Worm (Caenorhabditis elegans): ENCODE measurements around the gene R04B5.7.

R04B5.7 gene

ce11 chrV:10039837-10040236 is 50.5 kb downstream of the R04B5.7 start (continued):
- no peak for TF ChIP-seq Y5F2A.4 (GFP tag; optimal IDR thresholded peaks at IDR 0.05)
- no peak for TF ChIP-seq unc-39 (tag; optimal IDR thresholded peaks at IDR 0.05)
- TF ChIP-seq lin-15B (tag; optimal IDR thresholded peaks at IDR 0.05): no peak
- TF ChIP-seq mxl-2 (GFP tag; conservative IDR thresholded peaks at IDR 0.05): no peak
- no peak for TF ChIP-seq ama-1 (optimal IDR thresholded peaks at IDR 0.05)
- TF ChIP-seq T26A8.4 (GFP tag; IDR thresholded peaks at IDR 0.05): peak; percentile 45; the same call in 1 of the 2 replicates
- TF ChIP-seq tra-1 (GFP tag; IDR thresholded peaks at IDR 0.05): no peak
- TF ChIP-seq zfp-2 (tag; optimal IDR thresholded peaks at IDR 0.05): no peak
- TF ChIP-seq madf-9 (GFP tag; conservative IDR thresholded peaks at IDR 0.05): no peak; the same call in 1 of the 2 replicates
- peak; percentile 70 for TF ChIP-seq lin-13 (GFP tag; optimal IDR thresholded peaks at IDR 0.05)
- no peak for TF ChIP-seq egl-43 (GFP tag; IDR thresholded peaks at IDR 0.05)
- TF ChIP-seq spr-3 (GFP tag; optimal IDR thresholded peaks at IDR 0.05): peak; percentile 39
- TF ChIP-seq dmd-6 (GFP tag; IDR thresholded peaks at IDR 0.05): peak; percentile 88
- TF ChIP-seq nhr-77 (tag; optimal IDR thresholded peaks at IDR 0.05): peak; percentile 65
- no peak for TF ChIP-seq T20F7.1 (GFP tag; optimal IDR thresholded peaks at IDR 0.05)
- TF ChIP-seq ces-1 (GFP tag; optimal IDR thresholded peaks at IDR 0.05): no peak
- peak; percentile 82 for TF ChIP-seq mes-2 (tag; optimal IDR thresholded peaks at IDR 0.05; ENCODE audit: poor library complexity, severe bottlenecking)
- no peak for TF ChIP-seq saeg-2 (GFP tag; IDR thresholded peaks at IDR 0.05)
- TF ChIP-seq tag-97 (GFP tag; IDR thresholded peaks at IDR 0.05): no peak
- TF ChIP-seq duxl-1 (tag; optimal IDR thresholded peaks at IDR 0.05; ENCODE audit: poor library complexity): no peak
- peak; percentile 47 for TF ChIP-seq spr-1 (tag; optimal IDR thresholded peaks at IDR 0.05)
- no peak for TF ChIP-seq daf-8 (GFP tag; IDR thresholded peaks at IDR 0.05)
- TF ChIP-seq ztf-7 (tag; optimal IDR thresholded peaks at IDR 0.05): peak; percentile 31
- no peak for TF ChIP-seq cey-2 (tag; optimal IDR thresholded peaks at IDR 0.05; ENCODE audit: borderline replicate concordance, insufficient read depth)
- TF ChIP-seq mxl-3 (GFP tag; optimal IDR thresholded peaks at IDR 0.05): peak; percentile 68
- TF ChIP-seq mep-1 (tag; optimal IDR thresholded peaks at IDR 0.05): peak; percentile 89
- TF ChIP-seq hlh-30 (tag; optimal IDR thresholded peaks at IDR 0.05; ENCODE audit: insufficient read depth): peak; percentile 80
- TF ChIP-seq nhr-6 (tag; optimal IDR thresholded peaks at IDR 0.05): peak; percentile 70
- TF ChIP-seq lin-38 (GFP tag; IDR thresholded peaks at IDR 0.05): no peak; the same call in 1 of the 2 replicates
- TF ChIP-seq mdl-1 (tag; optimal IDR thresholded peaks at IDR 0.05): peak; percentile 24 to 79
- no peak for TF ChIP-seq F37D6.2 (tag; optimal IDR thresholded peaks at IDR 0.05)
- peak; percentile 91 for TF ChIP-seq dve-1 (tag; optimal IDR thresholded peaks at IDR 0.05; ENCODE audit: insufficient read depth)
- no peak for TF ChIP-seq R02D3.7 (tag; optimal IDR thresholded peaks at IDR 0.05)
- no peak for TF ChIP-seq dmd-8 (GFP tag; IDR thresholded peaks at IDR 0.05)
- no peak for TF ChIP-seq lir-3 (tag; optimal IDR thresholded peaks at IDR 0.05)
- TF ChIP-seq nhr-41 (GFP tag; IDR thresholded peaks at IDR 0.05): no peak
- peak; percentile 77 for TF ChIP-seq rbr-2 (tag; optimal IDR thresholded peaks at IDR 0.05)
- no peak for TF ChIP-seq Y105C5A.15 (GFP tag; IDR thresholded peaks at IDR 0.05)
- TF ChIP-seq pqm-1 (tag; optimal IDR thresholded peaks at IDR 0.05): peak; percentile 58
- TF ChIP-seq lin-29 (GFP tag; IDR thresholded peaks at IDR 0.05): no peak
- peak; percentile 55 for TF ChIP-seq jun-1 (tag; optimal IDR thresholded peaks at IDR 0.05)
- peak; percentile 43; the same call in 1 of the 2 replicates for TF ChIP-seq arid-1 (GFP tag; conservative IDR thresholded peaks at IDR 0.05)
- TF ChIP-seq egl-27 (tag; optimal IDR thresholded peaks at IDR 0.05): no peak
- TF ChIP-seq zip-11 (GFP tag; IDR thresholded peaks at IDR 0.05): no peak
- peak; percentile 90 for TF ChIP-seq nhr-28 (tag; optimal IDR thresholded peaks at IDR 0.05)
- TF ChIP-seq set-16 (GFP tag; IDR thresholded peaks at IDR 0.05): peak; percentile 46
- no peak for TF ChIP-seq F10B5.3 (tag; optimal IDR thresholded peaks at IDR 0.05)
- TF ChIP-seq attf-4 (tag; optimal IDR thresholded peaks at IDR 0.05): no peak
- TF ChIP-seq F49E8.2 (tag; optimal IDR thresholded peaks at IDR 0.05; ENCODE audit: borderline replicate concordance): no peak
- peak in 1 of 2 experiments; percentile 6 for TF ChIP-seq daf-16 (GFP tag; optimal IDR thresholded peaks at IDR 0.05)
- TF ChIP-seq daf-16 (tag; optimal IDR thresholded peaks at IDR 0.05): peak; percentile 74
- TF ChIP-seq lsy-2 (tag; optimal IDR thresholded peaks at IDR 0.05): peak; percentile 68 to 88

All from whole organism, L4 larva.